Worm (Caenorhabditis elegans) whole organism, L4 larva: ENCODE data around the gene C09G9.5.

Experiments used
- F44E2.7 ChIP-seq: fragments of 200-800 bp; sonication (Bioruptor generic); IDR thresholded peaks from 2 replicates; pipeline ENCODE4 v2.1.2; 2022; ENCODE audit warnings: missing genetic modification characterization, missing compliant biosample characterization
- ZK337.2 ChIP-seq: fragments of 200-800 bp; sonication (Bioruptor generic); IDR thresholded peaks from 2 replicates; pipeline ENCODE4 v1.3.6; 2022; ENCODE audit warnings: missing genetic modification reagents, missing genetic modification characterization, missing compliant biosample characterization
- attf-4 ChIP-seq: sonication (generic microtip); optimal IDR thresholded peaks from 3 replicates; lab custom pipeline; 2017; ENCODE audit warnings: missing biosample characterization, missing genetic modification characterization
- pha-4 ChIP-seq, 2 experiments: fragments of 150-350 bp in 1 of 2; fragments of 200-800 bp in 1 of 2; sonication (Bioruptor generic) in 1 of 2; IDR thresholded peaks in 1 of 2; optimal IDR thresholded peaks in 1 of 2; 2 replicates each; pipeline versions ENCODE4 v1.3.6 to Lab custom; 2014 to 2022; ENCODE audit warnings: missing genetic modification characterization in 2 of 2, missing genetic modification reagents in 2 of 2, missing biosample characterization in 1 of 2, missing compliant biosample characterization in 1 of 2
- skn-1 ChIP-seq: fragments of 150-350 bp; optimal IDR thresholded peaks from 2 replicates; lab custom pipeline; 2014; ENCODE audit warnings: missing biosample characterization, missing genetic modification characterization
- tra-1 ChIP-seq: fragments of 200-800 bp; sonication (Bioruptor generic); IDR thresholded peaks from 2 replicates; pipeline ENCODE4 v1.3.6; 2022; ENCODE audit warnings: missing genetic modification reagents, missing genetic modification characterization, missing compliant biosample characterization
- unc-130 ChIP-seq: sonication (generic microtip); optimal IDR thresholded peaks from 2 replicates; lab custom pipeline; 2016; ENCODE audit warnings: missing genetic modification reagents, missing genetic modification characterization, missing compliant biosample characterization
- ztf-11 ChIP-seq: fragments of 150-350 bp; optimal IDR thresholded peaks from 2 replicates; lab custom pipeline; 2014; ENCODE audit warnings: missing biosample characterization, missing genetic modification characterization

ce11 chrIV:8918790-8919189 is 32.5 kb downstream of the C09G9.5 start, which contains the start of gene rap-1:
- no peak for TF ChIP-seq ztf-11 (tag; lab: Kevin White, UChicago)
- no peak for TF ChIP-seq pha-4 (GFP tag; IDR thresholded peaks at IDR 0.05; lab: Robert Waterston, UW)
- no peak for TF ChIP-seq pha-4 (tag; optimal IDR thresholded peaks at IDR 0.05; lab: Kevin White, UChicago)
- TF ChIP-seq unc-130 (GFP tag; lab: Kevin White, UChicago) = no peak
- no peak for TF ChIP-seq attf-4
- TF ChIP-seq tra-1 (GFP tag; lab: Robert Waterston, UW) = no peak
- no peak for TF ChIP-seq F44E2.7
- TF ChIP-seq skn-1 (tag; lab: Kevin White, UChicago) = no peak
- TF ChIP-seq ZK337.2 (GFP tag; lab: Robert Waterston, UW) = no peak
